Worm (Caenorhabditis elegans): ENCODE data around the gene str-150.

DNA sequence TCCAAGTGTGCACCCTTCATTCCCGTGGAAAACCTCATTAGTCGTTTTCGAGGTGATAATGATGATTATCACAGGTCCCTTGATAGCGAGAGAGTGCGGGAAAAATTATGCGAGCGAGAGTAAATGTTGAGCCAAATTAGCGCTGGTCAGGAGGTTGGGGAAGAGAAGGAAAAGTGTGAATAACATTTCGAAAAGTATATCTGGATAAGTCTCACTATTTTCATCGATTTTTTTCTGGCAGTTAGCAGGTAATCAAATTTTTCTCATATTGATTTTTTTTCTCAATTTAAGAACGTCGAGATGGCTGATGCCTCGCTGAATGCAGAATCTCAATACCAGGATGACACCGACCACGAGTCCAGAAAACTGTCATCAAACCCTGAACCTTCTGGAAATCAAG, 45.9 kb downstream of the str-150 start, which contains the start of gene W06G6.2:
- TF ChIP-seq nhr-28 (tag; optimal IDR thresholded peaks at IDR 0.05) = no peak
- no peak for TF ChIP-seq ceh-9 (tag; optimal IDR thresholded peaks at IDR 0.05)
- no peak for TF ChIP-seq ZK546.5 (tag; optimal IDR thresholded peaks at IDR 0.05)

Measured in whole organism, L3 larva.